Fruit fly (Drosophila melanogaster): ENCODE measurements around the gene Kdsr.

- TF ChIP-seq CG8478 (optimal IDR thresholded peaks at IDR 0.05) (no peak), CTCF (optimal IDR thresholded peaks at IDR 0.05) (no peak)
These were observed at the start of gene Kdsr, which contains the start of gene CG11858 for dm6 chr3R:25262322-25262761.
